Fruit fly (Drosophila melanogaster): ENCODE data around the gene cold.

DNA sequence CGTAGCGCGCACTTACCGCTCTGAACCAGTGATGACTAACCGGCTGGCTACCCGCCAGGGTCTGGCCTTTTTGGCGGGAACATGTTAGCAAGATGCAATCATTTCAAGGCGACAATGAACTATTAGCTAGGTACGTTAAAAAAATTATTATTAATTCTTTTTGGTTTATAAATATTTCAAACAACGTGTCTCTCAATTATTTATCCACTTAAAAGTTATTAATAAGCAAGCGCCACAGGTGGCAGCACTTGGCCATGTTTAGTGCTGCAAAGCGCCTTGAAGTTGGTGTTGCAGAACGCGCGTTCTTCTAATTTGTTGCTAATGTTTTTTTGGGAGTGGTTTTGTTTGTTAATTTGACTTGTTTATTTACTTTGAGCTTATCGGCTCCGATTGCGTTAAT lies at the start of gene cold, which contains the start of gene Ipk2:
- TF ChIP-seq cnc (optimal IDR thresholded peaks at IDR 0.05) (no peak), kay (GFP tag; ENCODE audit: borderline replicate concordance) (no peak), bab1 (GFP tag; optimal IDR thresholded peaks at IDR 0.05) (peak; percentile 86), CG7101 (tag; optimal IDR thresholded peaks at IDR 0.05) (peak; percentile 86), CG1620 (GFP tag; optimal IDR thresholded peaks at IDR 0.05) (peak; percentile 93), Hr96 (GFP tag; optimal IDR thresholded peaks at IDR 0.05) (peak; percentile 81), Crg-1 (GFP tag; optimal IDR thresholded peaks at IDR 0.05) (peak; percentile 90)
